Worm (Caenorhabditis elegans) whole organism, L3 larva: Measurements from ENCODE around the gene rpl-3.

ENCODE experiments used
- ama-1 ChIP-seq: fragments of 150-350 bp; optimal IDR thresholded peaks from 2 replicates; lab custom pipeline; 2018
- ceh-82 ChIP-seq: fragments of 150-350 bp; optimal IDR thresholded peaks from 2 replicates; lab custom pipeline; 2014; ENCODE audit warnings: missing biosample characterization, missing genetic modification characterization
- elt-1 ChIP-seq: fragments of 150-350 bp; optimal IDR thresholded peaks from 2 replicates; lab custom pipeline; 2014; ENCODE audit warnings: missing biosample characterization, missing genetic modification characterization
- pqm-1 ChIP-seq: fragments of 150-350 bp; optimal IDR thresholded peaks from 2 replicates; lab custom pipeline; 2017; ENCODE audit warnings: missing biosample characterization, missing genetic modification characterization, inconsistent platforms
- sea-2 ChIP-seq: fragments of 150-350 bp; sonication (generic microtip); optimal IDR thresholded peaks from 4 replicates; lab custom pipeline; 2014; ENCODE audit warnings: missing biosample characterization, missing genetic modification reagents, missing genetic modification characterization
- snpc-4 ChIP-seq: fragments of 150-350 bp; optimal IDR thresholded peaks from 2 replicates; lab custom pipeline; 2014; ENCODE audit warnings: missing biosample characterization, missing genetic modification characterization
- unc-39 ChIP-seq: sonication (generic microtip); optimal IDR thresholded peaks from 4 replicates; lab custom pipeline; 2017; ENCODE audit warnings: missing biosample characterization, missing genetic modification characterization
- zag-1 ChIP-seq: fragments of 150-350 bp; optimal IDR thresholded peaks from 2 replicates; lab custom pipeline; 2014; ENCODE audit warnings: missing biosample characterization, missing genetic modification characterization

ce11 chrIII:3867937-3868929, 579 bp downstream of the rpl-3 start:
- TF ChIP-seq ama-1 (lab: Kevin White, UChicago), result no peak
- no peak for TF ChIP-seq zag-1 (tag; lab: Kevin White, UChicago)
- no peak for TF ChIP-seq snpc-4 (tag; lab: Kevin White, UChicago)
- no peak for TF ChIP-seq unc-39 (tag; lab: Kevin White, UChicago)
- TF ChIP-seq pqm-1, result no peak
- no peak for TF ChIP-seq sea-2
- no peak for TF ChIP-seq elt-1 (tag; lab: Kevin White, UChicago)
- TF ChIP-seq ceh-82 (tag; lab: Kevin White, UChicago), result no peak
